Worm (Caenorhabditis elegans): ENCODE results near the gene pals-40.
"Not testable (repeated sequence)": the region's sequence is repeated elsewhere in the genome, so short reads cannot be mapped to it uniquely, and the experiment has no call there.

The pals-40 gene

ce11 chrIII:1377903-1378302 lies at the start of gene pals-40:
Gene pals-40 (minus strand): TSS chrIII:1378003.
- not testable (repeated sequence) for TF ChIP-seq dao-5, W03F9.2, him-1 (tag; optimal IDR thresholded peaks at IDR 0.05)

DNA sequence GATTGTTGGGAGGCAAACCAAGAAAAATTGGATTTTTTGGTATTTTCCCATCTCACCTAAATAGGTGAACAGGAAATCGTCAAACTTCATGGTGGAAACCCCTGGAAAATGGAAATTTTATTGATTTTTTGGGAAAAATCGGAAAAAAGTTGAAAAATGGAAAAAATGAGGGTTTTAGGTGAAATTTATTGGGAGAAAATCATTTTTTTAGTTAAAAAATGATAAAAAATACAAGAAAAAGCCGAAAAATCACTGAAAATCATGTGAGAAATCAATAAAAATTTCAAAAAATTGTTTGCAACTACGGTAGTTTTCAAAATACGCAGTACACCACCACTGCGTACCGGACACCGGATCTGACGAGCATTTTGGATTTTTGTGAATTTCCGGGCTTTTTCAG lies 49.3 kb upstream of the pals-40 start, which contains the start of gene lelo-2:
lelo-2 (minus strand) TSS at position 101 of the 400 bp plus-strand sequence.
- TF ChIP-seq dao-5 (tag; optimal IDR thresholded peaks at IDR 0.05), result no peak
- no peak for TF ChIP-seq him-1 (tag; optimal IDR thresholded peaks at IDR 0.05)
- TF ChIP-seq W03F9.2 (tag; optimal IDR thresholded peaks at IDR 0.05), result no peak

- TF ChIP-seq dao-5 (tag; optimal IDR thresholded peaks at IDR 0.05) (peak; percentile 30), W03F9.2 (tag; optimal IDR thresholded peaks at IDR 0.05) (peak; percentile 33), him-1 (tag; optimal IDR thresholded peaks at IDR 0.05) (peak; percentile 21)
Observed at ce11 chrIII:1424305-1424704, 46.5 kb upstream of the pals-40 start.

ce11 chrIII:1421436-1421835 lies 43.6 kb upstream of the pals-40 start:
- TF ChIP-seq dao-5 (tag; optimal IDR thresholded peaks at IDR 0.05), result no peak
- no peak for TF ChIP-seq him-1 (tag; optimal IDR thresholded peaks at IDR 0.05)
- no peak for TF ChIP-seq W03F9.2 (tag; optimal IDR thresholded peaks at IDR 0.05)

DNA sequence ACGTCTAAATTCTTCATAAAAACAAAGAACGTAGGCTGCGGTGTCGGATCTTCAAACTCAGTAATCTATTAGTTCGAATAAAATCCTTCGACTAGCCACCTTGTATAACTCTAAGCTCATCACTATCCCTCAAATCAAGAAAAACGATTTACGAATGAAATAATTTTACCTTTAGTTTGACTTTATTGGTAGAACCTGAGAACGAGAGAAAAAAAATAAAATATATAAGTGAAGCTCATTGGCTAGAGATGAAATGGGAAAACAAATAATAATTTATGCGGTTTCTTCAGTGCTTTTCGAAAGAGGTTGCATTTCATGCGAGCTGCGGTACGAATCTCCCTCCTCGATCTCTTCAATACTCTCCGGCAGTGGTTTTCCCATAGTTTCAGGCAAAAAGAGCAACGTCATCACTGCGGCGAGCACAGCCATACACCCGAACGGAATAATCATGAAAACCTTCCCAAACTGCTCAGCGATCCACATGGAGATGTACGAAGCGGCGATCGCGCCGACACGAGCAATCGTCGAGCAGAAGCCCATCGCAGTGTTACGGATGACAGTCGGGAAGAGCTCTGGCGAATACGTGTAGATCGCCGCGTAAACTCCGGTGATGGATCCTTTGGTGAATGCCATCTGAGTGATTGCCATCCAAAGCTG lies 42.0 kb upstream of the pals-40 start:
- TF ChIP-seq W03F9.2 (tag; optimal IDR thresholded peaks at IDR 0.05) (no peak), dao-5 (tag; optimal IDR thresholded peaks at IDR 0.05) (no peak), him-1 (tag; optimal IDR thresholded peaks at IDR 0.05) (no peak)

ce11 chrIII:1419146-1419636 lies 41.4 kb upstream of the pals-40 start, which contains the start of gene Y82E9BR.3:
Gene Y82E9BR.3 (plus strand): TSS chrIII:1419196.
- TF ChIP-seq dao-5 (tag; optimal IDR thresholded peaks at IDR 0.05) (no peak), him-1 (tag; optimal IDR thresholded peaks at IDR 0.05) (no peak), W03F9.2 (tag; optimal IDR thresholded peaks at IDR 0.05) (no peak)

DNA sequence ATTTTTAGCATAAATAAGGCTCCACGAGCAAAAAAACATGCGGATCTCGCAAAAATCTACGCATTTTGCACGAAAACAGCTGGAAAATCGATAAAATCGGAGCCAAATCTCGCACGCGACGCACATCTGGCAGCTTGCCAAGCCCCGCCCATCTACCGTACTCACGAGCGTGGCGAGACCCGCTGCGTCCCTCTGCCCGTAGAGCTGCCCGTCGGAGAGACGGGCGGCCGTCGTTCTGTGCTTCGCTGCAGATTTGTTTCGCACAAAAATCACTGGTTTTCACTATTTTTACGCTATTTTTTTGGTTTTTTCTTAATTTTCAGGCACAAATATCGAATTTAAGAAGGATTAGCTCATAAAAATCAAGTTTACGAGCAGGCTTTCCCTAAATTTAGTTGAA lies 40.9 kb upstream of the pals-40 start:
- TF ChIP-seq him-1 (tag; optimal IDR thresholded peaks at IDR 0.05) (peak; percentile 20), W03F9.2 (tag; optimal IDR thresholded peaks at IDR 0.05) (peak; percentile 82), dao-5 (tag; optimal IDR thresholded peaks at IDR 0.05) (no peak)

ce11 chrIII:1417090-1417489 lies 39.3 kb upstream of the pals-40 start, which contains the start of gene elc-1:
Gene elc-1 (minus strand): TSS chrIII:1417190.
- no peak for TF ChIP-seq W03F9.2 (tag; optimal IDR thresholded peaks at IDR 0.05)
- TF ChIP-seq him-1 (tag; optimal IDR thresholded peaks at IDR 0.05), result no peak
- no peak for TF ChIP-seq dao-5 (tag; optimal IDR thresholded peaks at IDR 0.05)

ce11 chrIII:1416571-1416970 lies 38.8 kb upstream of the pals-40 start:
- TF ChIP-seq him-1 (tag; optimal IDR thresholded peaks at IDR 0.05) (no peak), W03F9.2 (tag; optimal IDR thresholded peaks at IDR 0.05) (no peak), dao-5 (tag; optimal IDR thresholded peaks at IDR 0.05) (no peak)

DNA sequence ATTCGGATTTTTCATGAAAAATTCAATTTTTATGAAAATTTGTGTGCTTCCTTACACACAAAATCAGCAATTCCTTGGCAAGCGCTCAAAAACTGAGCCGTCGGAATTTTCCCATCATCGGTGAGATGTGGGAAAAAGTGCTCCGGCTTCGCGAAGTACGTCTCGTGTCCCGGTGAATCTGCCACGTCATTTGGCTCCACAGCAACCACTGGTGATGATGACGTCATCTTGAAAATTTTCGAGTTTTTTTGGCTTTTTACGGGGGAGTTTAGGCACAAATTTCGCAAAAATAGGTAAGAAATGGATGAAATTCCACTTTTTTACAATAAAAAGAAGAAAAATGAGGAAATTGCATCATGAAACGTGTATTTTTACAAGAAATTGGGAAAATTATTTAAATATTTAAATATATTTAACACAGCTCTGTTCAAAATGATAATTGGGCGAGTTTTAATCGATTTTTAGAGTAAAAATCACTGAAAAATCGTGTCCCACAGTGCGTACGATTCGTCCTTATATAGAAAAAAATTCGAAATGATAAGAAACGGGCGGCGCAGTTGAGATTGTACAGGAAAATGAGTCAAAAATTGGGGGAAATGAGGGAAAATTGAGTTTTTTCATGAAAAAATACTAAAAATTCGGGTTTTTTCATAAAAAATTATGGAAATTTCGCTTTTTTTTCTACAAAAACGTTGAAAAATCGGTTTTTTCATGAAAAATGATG lies 36.2 kb upstream of the pals-40 start, which contains the start of gene Y82E9BR.14:
Y82E9BR.14 (minus strand) TSS at position 227 of the 724 bp plus-strand sequence.
- TF ChIP-seq dao-5 (tag; optimal IDR thresholded peaks at IDR 0.05), result no peak
- no peak for TF ChIP-seq W03F9.2 (tag; optimal IDR thresholded peaks at IDR 0.05)
- no peak for TF ChIP-seq him-1 (tag; optimal IDR thresholded peaks at IDR 0.05)

DNA sequence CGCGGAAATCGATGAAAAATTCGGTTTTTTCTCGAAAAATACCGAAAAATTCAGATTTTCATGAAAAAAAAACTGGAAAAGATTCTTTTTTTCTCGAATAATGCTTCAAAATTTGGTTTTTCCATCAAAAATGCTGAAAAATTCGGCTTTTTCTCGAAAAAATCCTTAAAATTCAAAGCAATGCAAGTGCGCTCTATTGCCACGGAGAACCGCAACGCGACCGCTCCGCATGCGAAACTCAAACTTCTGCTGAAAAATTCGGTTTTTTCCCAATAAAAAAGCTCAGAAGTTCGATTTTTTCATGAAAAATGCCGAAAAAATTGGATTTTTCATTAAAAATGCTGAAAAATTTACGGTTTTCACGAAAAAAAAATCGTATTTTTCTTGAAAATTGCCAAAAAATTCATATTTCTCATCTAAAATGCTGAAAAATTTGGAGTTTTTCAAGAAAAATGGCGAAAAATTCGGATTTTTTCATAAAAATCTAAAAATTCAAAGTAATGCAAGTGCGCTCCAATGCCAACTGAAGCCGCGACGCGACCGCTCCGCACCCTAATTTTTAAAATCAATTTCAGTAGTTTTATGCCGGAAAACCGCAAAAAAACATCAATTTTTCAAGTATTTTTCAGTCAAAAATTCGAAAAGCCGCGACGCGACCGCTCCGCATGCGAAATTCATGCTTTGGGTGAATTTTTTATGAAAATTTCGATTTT lies 35.5 kb upstream of the pals-40 start:
- TF ChIP-seq W03F9.2 (tag; optimal IDR thresholded peaks at IDR 0.05), result no peak
- TF ChIP-seq dao-5 (tag; optimal IDR thresholded peaks at IDR 0.05), result no peak
- TF ChIP-seq him-1 (tag; optimal IDR thresholded peaks at IDR 0.05), result no peak

- no peak for TF ChIP-seq W03F9.2 (tag; optimal IDR thresholded peaks at IDR 0.05)
- no peak for TF ChIP-seq him-1 (tag; optimal IDR thresholded peaks at IDR 0.05)
- no peak for TF ChIP-seq dao-5 (tag; optimal IDR thresholded peaks at IDR 0.05)
Observed at ce11 chrIII:1409139-1409538, 31.3 kb upstream of the pals-40 start, which contains the start of gene Y82E9BR.22. Gene Y82E9BR.22 (minus strand): TSS chrIII:1409239.

ce11 chrIII:1403108-1403507 lies 25.3 kb upstream of the pals-40 start, which contains the start of gene pals-18:
Gene pals-18 (plus strand): TSS chrIII:1403408.
- no peak for TF ChIP-seq him-1 (tag; optimal IDR thresholded peaks at IDR 0.05)

Data from whole organism, L4/young adult.